Worm (Caenorhabditis elegans) whole organism, late embryonic: Measurements from ENCODE around the gene cpt-3.

ENCODE experiments used
- T23F11.4 ChIP-seq: fragments of 200-800 bp; sonication (Bioruptor generic); optimal IDR thresholded peaks from 2 replicates; lab custom pipeline; 2018; ENCODE audit warnings: mild to moderate bottlenecking, missing genetic modification characterization, missing compliant biosample characterization
- ama-1 ChIP-seq: fragments of 150-350 bp; optimal IDR thresholded peaks from 2 replicates; lab custom pipeline; 2014
- ets-4 ChIP-seq: sonication (generic microtip); optimal IDR thresholded peaks from 2 replicates; lab custom pipeline; 2016; ENCODE audit warnings: missing genetic modification characterization, missing compliant biosample characterization
- hlh-13 ChIP-seq: fragments of 200-800 bp; sonication (Bioruptor generic); optimal IDR thresholded peaks from 2 replicates; lab custom pipeline; 2018; ENCODE audit warnings: mild to moderate bottlenecking, missing genetic modification characterization, missing compliant biosample characterization
- pax-1 ChIP-seq: fragments of 150-350 bp; optimal IDR thresholded peaks from 2 replicates; lab custom pipeline; 2014; ENCODE audit warnings: missing biosample characterization, missing genetic modification characterization

DNA sequence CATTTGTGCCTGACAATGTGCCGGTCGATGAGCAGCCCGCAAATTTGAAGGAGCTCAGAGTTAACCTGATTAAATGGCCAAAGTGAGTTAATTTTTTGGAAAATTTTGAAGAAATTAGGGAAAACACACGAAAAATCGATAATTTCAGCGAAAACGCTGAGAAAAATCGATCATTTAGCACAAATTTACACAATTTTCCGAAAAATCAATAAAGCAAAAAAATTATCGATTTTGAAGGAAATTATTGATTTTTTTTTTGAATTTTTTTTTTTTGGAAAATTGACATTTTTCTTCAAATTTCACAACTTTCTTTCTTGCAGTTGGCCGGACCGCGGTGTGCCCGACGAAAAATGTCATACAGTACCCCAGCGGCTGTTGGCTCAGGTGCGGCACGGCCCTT, 15.6 kb downstream of the cpt-3 start:
- TF ChIP-seq pax-1 (tag; lab: Kevin White, UChicago) (no peak), T23F11.4 (GFP tag; lab: Kevin White, UChicago) (no peak), ets-4 (tag; lab: Kevin White, UChicago) (no peak), ama-1 (no peak), hlh-13 (GFP tag; lab: Kevin White, UChicago) (no peak)
